Fruit fly (Drosophila melanogaster): Measurements from ENCODE around the gene dgt1.

dm6 chr3R:29806682-29807393 lies 50.5 kb downstream of the dgt1 start, which contains the start of the genes ca and ncd:
- TF ChIP-seq CG11902 (GFP tag; optimal IDR thresholded peaks at IDR 0.05) (no peak), esn (GFP tag; optimal IDR thresholded peaks at IDR 0.05) (no peak), Sox14 (GFP tag; optimal IDR thresholded peaks at IDR 0.05) (no peak), CG3919 (GFP tag; optimal IDR thresholded peaks at IDR 0.05) (no peak), pdm3 (GFP tag; optimal IDR thresholded peaks at IDR 0.05) (no peak), acj6 (GFP tag; optimal IDR thresholded peaks at IDR 0.05) (no peak), CG1621 (tag; optimal IDR thresholded peaks at IDR 0.05) (no peak), CG4318 (GFP tag; optimal IDR thresholded peaks at IDR 0.05) (no peak), achi (GFP tag; optimal IDR thresholded peaks at IDR 0.05) (no peak), vri (GFP tag; optimal IDR thresholded peaks at IDR 0.05) (no peak), ss (GFP tag; optimal IDR thresholded peaks at IDR 0.05) (no peak), CG10669 (GFP tag; optimal IDR thresholded peaks at IDR 0.05) (no peak)

Measured in whole organism, prepupa.